Fruit fly (Drosophila melanogaster) whole organism, embryonic: Measurements from ENCODE around the gene CG5715.
A peak's percentile ranks its signal among the peaks of the same experiment; 100 is the strongest.

Experiments
- Abd-B ChIP-seq: fragments of 200-800 bp; sonication (Bioruptor generic); optimal IDR thresholded peaks from 2 replicates; lab custom pipeline; 2018; ENCODE audit warnings: missing biosample characterization, mild to moderate bottlenecking, missing genetic modification characterization, moderate library complexity
- Atf3 ChIP-seq: fragments of 200-800 bp; sonication (Bioruptor generic); optimal IDR thresholded peaks from 3 replicates; lab custom pipeline; 2016; ENCODE audit warnings: missing biosample characterization, missing genetic modification characterization
- CG10274 ChIP-seq: fragments of 200-800 bp; sonication (Bioruptor generic); optimal IDR thresholded peaks from 3 replicates; lab custom pipeline; 2017; ENCODE audit warnings: missing biosample characterization, mild to moderate bottlenecking, missing genetic modification characterization
- CG12071 ChIP-seq: fragments of 200-800 bp; sonication (Bioruptor generic); optimal IDR thresholded peaks from 3 replicates; lab custom pipeline; 2018; ENCODE audit warnings: missing biosample characterization, mild to moderate bottlenecking, missing genetic modification characterization
- CG12236 ChIP-seq: fragments of 200-800 bp; sonication (Bioruptor generic); optimal IDR thresholded peaks from 2 replicates; lab custom pipeline; 2016; ENCODE audit warnings: missing biosample characterization, missing genetic modification characterization
- CG12744 ChIP-seq: fragments of 200-800 bp; sonication (Bioruptor generic); optimal IDR thresholded peaks from 2 replicates; lab custom pipeline; 2016; ENCODE audit warnings: missing biosample characterization, missing genetic modification characterization
- CG13123 ChIP-seq: fragments of 200-800 bp; sonication (Bioruptor generic); optimal IDR thresholded peaks from 2 replicates; lab custom pipeline; 2016; ENCODE audit warnings: missing biosample characterization, missing genetic modification characterization
- CG14014 ChIP-seq: fragments of 200-800 bp; sonication (Bioruptor generic); IDR thresholded peaks from 2 replicates; pipeline ENCODE4 v1.3.6; 2022; ENCODE audit warnings: missing biosample characterization, missing genetic modification characterization
- CG14667 ChIP-seq: fragments of 200-800 bp; sonication (Bioruptor generic); IDR thresholded peaks from 2 replicates; pipeline ENCODE4 v1.3.6; 2022; ENCODE audit warnings: missing biosample characterization, missing genetic modification characterization
- CG17912 ChIP-seq: fragments of 200-800 bp; sonication (Bioruptor generic); optimal IDR thresholded peaks from 2 replicates; lab custom pipeline; 2018; ENCODE audit warnings: missing biosample characterization, mild to moderate bottlenecking, missing genetic modification characterization
- CG18011 ChIP-seq: fragments of 200-800 bp; sonication (Bioruptor generic); optimal IDR thresholded peaks from 2 replicates; lab custom pipeline; 2017; ENCODE audit warnings: missing biosample characterization, missing genetic modification characterization, mild to moderate bottlenecking, moderate library complexity, missing genotype
- CG2116 ChIP-seq: fragments of 200-800 bp; sonication (Bioruptor generic); optimal IDR thresholded peaks from 3 replicates; lab custom pipeline; 2018; ENCODE audit warnings: missing biosample characterization, mild to moderate bottlenecking, missing genetic modification characterization
- CG31388 ChIP-seq: fragments of 200-800 bp; sonication (Bioruptor generic); optimal IDR thresholded peaks from 2 replicates; lab custom pipeline; 2016; ENCODE audit warnings: missing biosample characterization, missing genetic modification characterization
- CG3838 ChIP-seq: fragments of 200-800 bp; sonication (Bioruptor generic); optimal IDR thresholded peaks from 3 replicates; lab custom pipeline; 2016; ENCODE audit warnings: missing biosample characterization, missing genetic modification characterization
- CG43689 ChIP-seq: fragments of 200-800 bp; sonication (Bioruptor generic); IDR thresholded peaks from 2 replicates; pipeline ENCODE4 v1.3.6; 2022; ENCODE audit warnings: missing biosample characterization, missing genetic modification characterization
- CG4404 ChIP-seq: fragments of 200-800 bp; sonication (Bioruptor generic); IDR thresholded peaks from 2 replicates; pipeline ENCODE4 v1.3.6; 2022; ENCODE audit warnings: missing biosample characterization, missing genetic modification characterization
- CG6689 ChIP-seq: fragments of 200-800 bp; sonication (Bioruptor generic); IDR thresholded peaks from 2 replicates; pipeline ENCODE4 v1.3.6; 2022; ENCODE audit warnings: missing biosample characterization, missing genetic modification characterization
- CG6791 ChIP-seq: fragments of 200-800 bp; sonication (Bioruptor generic); IDR thresholded peaks from 3 replicates; pipeline ENCODE4 v1.3.6; 2022; ENCODE audit warnings: missing biosample characterization, missing genetic modification characterization; ENCODE audit not compliant: partially characterized antibody
- CG7745 ChIP-seq: fragments of 200-800 bp; sonication (Bioruptor generic); optimal IDR thresholded peaks from 2 replicates; lab custom pipeline; 2018; ENCODE audit warnings: missing biosample characterization, mild to moderate bottlenecking, missing genetic modification characterization, moderate library complexity
- CG8944 ChIP-seq: fragments of 200-800 bp; sonication (Bioruptor generic); optimal IDR thresholded peaks from 3 replicates; lab custom pipeline; 2016; ENCODE audit warnings: missing biosample characterization, missing genetic modification characterization
- Dad ChIP-seq: fragments of 200-800 bp; sonication (Bioruptor generic); optimal IDR thresholded peaks from 3 replicates; lab custom pipeline; 2016; ENCODE audit warnings: missing biosample characterization, missing genetic modification characterization
- E2f1 ChIP-seq: fragments of 200-800 bp; sonication (Bioruptor generic); IDR thresholded peaks from 2 replicates; pipeline ENCODE4 v1.3.6; 2022; ENCODE audit warnings: missing biosample characterization, missing genetic modification characterization
- Fer3 ChIP-seq: fragments of 200-800 bp; sonication (Bioruptor generic); optimal IDR thresholded peaks from 2 replicates; lab custom pipeline; 2018; ENCODE audit warnings: missing biosample characterization, mild to moderate bottlenecking, missing genetic modification characterization, moderate library complexity
- HHEX ChIP-seq: fragments of 200-800 bp; sonication (Bioruptor generic); optimal IDR thresholded peaks from 3 replicates; lab custom pipeline; 2017; ENCODE audit warnings: missing biosample characterization, mild to moderate bottlenecking, missing genetic modification characterization, missing genetic modification reagents
- HLH3B ChIP-seq: fragments of 200-800 bp; sonication (Bioruptor generic); IDR thresholded peaks from 2 replicates; pipeline ENCODE4 v1.3.6; 2022; ENCODE audit warnings: missing biosample characterization, missing genetic modification characterization
- Hmr ChIP-seq: fragments of 200-800 bp; sonication (Bioruptor generic); optimal IDR thresholded peaks from 3 replicates; lab custom pipeline; 2017; ENCODE audit warnings: mild to moderate bottlenecking, missing biosample characterization, missing genetic modification reagents, missing genetic modification characterization
- Hmx ChIP-seq: fragments of 200-800 bp; sonication (Bioruptor generic); optimal IDR thresholded peaks from 2 replicates; lab custom pipeline; 2016; ENCODE audit warnings: missing biosample characterization, missing genetic modification characterization
- Jarid2 ChIP-seq: fragments of 200-800 bp; sonication (Bioruptor generic); optimal IDR thresholded peaks from 3 replicates; lab custom pipeline; 2017; ENCODE audit warnings: mild to moderate bottlenecking, missing biosample characterization, missing genetic modification reagents, missing genetic modification characterization
- Mad ChIP-seq: fragments of 200-800 bp; sonication (Bioruptor generic); optimal IDR thresholded peaks from 2 replicates; lab custom pipeline; 2016; ENCODE audit warnings: missing biosample characterization, missing genetic modification characterization
- Myb ChIP-seq: fragments of 200-800 bp; sonication (Bioruptor generic); optimal IDR thresholded peaks from 2 replicates; lab custom pipeline; 2016; ENCODE audit warnings: missing biosample characterization, missing genetic modification characterization
- Rfx ChIP-seq: fragments of 200-800 bp; sonication (Bioruptor generic); IDR thresholded peaks from 2 replicates; pipeline ENCODE4 v1.3.6; 2022; ENCODE audit warnings: missing biosample characterization, missing genetic modification characterization
- Stat92E ChIP-seq, 3 experiments: fragments of >200 bp in 2 of 3; fragments of 200-800 bp in 1 of 3; sonication (Bioruptor generic) in 1 of 3; optimal IDR thresholded peaks; 2 replicates each; lab custom pipeline; 2017 to 2019; ENCODE audit warnings: missing biosample characterization in 3 of 3, missing genetic modification characterization in 3 of 3, mild to moderate bottlenecking in 1 of 3, moderate library complexity in 1 of 3
- amos ChIP-seq: fragments of 200-800 bp; sonication (Bioruptor generic); IDR thresholded peaks from 2 replicates; pipeline ENCODE4 v1.3.6; 2022; ENCODE audit warnings: missing biosample characterization, missing genetic modification characterization; ENCODE audit not compliant: partially characterized antibody
- bowl ChIP-seq: fragments of 200-800 bp; sonication (Bioruptor generic); IDR thresholded peaks from 2 replicates; pipeline ENCODE4 v1.3.6; 2022; ENCODE audit warnings: missing biosample characterization, missing genetic modification characterization
- cas ChIP-seq: fragments of 200-800 bp; sonication (Bioruptor generic); IDR thresholded peaks from 2 replicates; pipeline ENCODE4 v1.3.6; 2022; ENCODE audit warnings: missing biosample characterization, missing genetic modification characterization
- corto ChIP-seq: fragments of 200-800 bp; sonication (Bioruptor generic); optimal IDR thresholded peaks from 2 replicates; lab custom pipeline; 2016; ENCODE audit warnings: missing biosample characterization, mild to moderate bottlenecking, missing genetic modification characterization, moderate library complexity
- da ChIP-seq: fragments of 200-800 bp; sonication (Bioruptor generic); optimal IDR thresholded peaks from 2 replicates; lab custom pipeline; 2016; ENCODE audit warnings: missing biosample characterization, missing genetic modification characterization
- danr ChIP-seq: fragments of 200-800 bp; sonication (Bioruptor generic); IDR thresholded peaks from 2 replicates; pipeline ENCODE4 v1.3.6; 2022; ENCODE audit warnings: missing biosample characterization, missing genetic modification characterization
- ems ChIP-seq: fragments of 200-800 bp; sonication (Bioruptor generic); optimal IDR thresholded peaks from 3 replicates; lab custom pipeline; 2016; ENCODE audit warnings: missing biosample characterization, missing genetic modification characterization
- eve ChIP-seq, 2 experiments: fragments of >200 bp; optimal IDR thresholded peaks; 2 replicates each; lab custom pipeline; 2017; ENCODE audit warnings: missing biosample characterization in 2 of 2, missing genetic modification characterization in 2 of 2
- fd102C ChIP-seq: fragments of 200-800 bp; sonication (Bioruptor generic); optimal IDR thresholded peaks from 2 replicates; lab custom pipeline; 2018; ENCODE audit warnings: missing biosample characterization, mild to moderate bottlenecking, missing genetic modification characterization, moderate library complexity
- knrl ChIP-seq: fragments of 200-800 bp; sonication (Bioruptor generic); IDR thresholded peaks from 3 replicates; pipeline ENCODE4 v1.3.6; 2022; ENCODE audit warnings: missing biosample characterization, missing genetic modification characterization; ENCODE audit not compliant: partially characterized antibody
- nerfin-1 ChIP-seq: fragments of 200-800 bp; sonication (Bioruptor generic); optimal IDR thresholded peaks from 3 replicates; lab custom pipeline; 2019; ENCODE audit warnings: missing biosample characterization, mild to moderate bottlenecking, missing genetic modification characterization, moderate library complexity
- pita ChIP-seq: fragments of 200-800 bp; sonication (Bioruptor generic); optimal IDR thresholded peaks from 2 replicates; lab custom pipeline; 2017; ENCODE audit warnings: missing biosample characterization, mild to moderate bottlenecking, missing genetic modification characterization
- tap ChIP-seq: fragments of 200-800 bp; optimal IDR thresholded peaks from 3 replicates; lab custom pipeline; 2019; ENCODE audit warnings: missing biosample characterization, mild to moderate bottlenecking, missing genetic modification characterization, moderate library complexity
- tll ChIP-seq, 2 experiments: fragments of 200-800 bp in 1 of 2; fragments of >200 bp in 1 of 2; sonication (Bioruptor generic) in 1 of 2; optimal IDR thresholded peaks; 2 replicates each; lab custom pipeline; 2017 to 2019; ENCODE audit warnings: missing biosample characterization in 2 of 2, missing genetic modification characterization in 2 of 2, mild to moderate bottlenecking in 1 of 2, moderate library complexity in 1 of 2
- zen2 ChIP-seq: fragments of 200-800 bp; sonication (Bioruptor generic); IDR thresholded peaks from 3 replicates; pipeline ENCODE4 v1.3.6; 2022; ENCODE audit warnings: missing biosample characterization, missing genetic modification characterization; ENCODE audit not compliant: partially characterized antibody
- zf30C ChIP-seq: fragments of 200-800 bp; sonication (Bioruptor generic); optimal IDR thresholded peaks from 3 replicates; lab custom pipeline; 2018; ENCODE audit warnings: missing biosample characterization, mild to moderate bottlenecking, missing genetic modification characterization

Gene CG5715

dm6 chr3R:24318217-24319082 is 24.3 kb upstream of the CG5715 start, which contains the start of the genes Nab2 and BRWD3:
Nab2 (minus strand) TSS chr3R:24318419.
BRWD3 (plus strand) TSS chr3R:24319000.
- TF ChIP-seq Stat92E (GFP tag; optimal IDR thresholded peaks at IDR 0.05; lab: Kevin White, UChicago) (no peak), CG43689 (GFP tag; lab: Robert Waterston, UW) (no peak), nerfin-1 (tag; lab: Kevin White, UChicago) (no peak), CG14667 (GFP tag; lab: Robert Waterston, UW) (no peak), amos (GFP tag; lab: Robert Waterston, UW) (peak; percentile 83), CG3838 (no peak), CG17912 (GFP tag; lab: Kevin White, UChicago) (no peak), CG4404 (GFP tag; lab: Robert Waterston, UW) (no peak), CG13123 (GFP tag; lab: Kevin White, UChicago) (no peak), CG6689 (GFP tag; lab: Robert Waterston, UW) (0 out of 2 replicates have a peak, but pooled peaks have one; percentile 4), zen2 (GFP tag; lab: Robert Waterston, UW) (peak; percentile 49; the same call in 1 of the 3 replicates), bowl (GFP tag; lab: Robert Waterston, UW) (no peak), tap (no peak), Mad (GFP tag; lab: Kevin White, UChicago) (peak; percentile 30), Rfx (GFP tag; lab: Robert Waterston, UW) (peak; percentile 75), Fer3 (tag; lab: Kevin White, UChicago) (no peak), CG31388 (GFP tag; lab: Kevin White, UChicago) (no peak), da (GFP tag; lab: Kevin White, UChicago) (no peak), CG12236 (GFP tag; lab: Kevin White, UChicago) (no peak), CG8944 (GFP tag; lab: Kevin White, UChicago) (no peak), Jarid2 (GFP tag; lab: Kevin White, UChicago) (no peak), ems (GFP tag; lab: Kevin White, UChicago) (no peak), tll (GFP tag; optimal IDR thresholded peaks at IDR 0.05; lab: Kevin White, UChicago) (no peak), Myb (GFP tag; lab: Kevin White, UChicago) (no peak), CG2116 (GFP tag; lab: Kevin White, UChicago) (peak; percentile 53), CG6791 (GFP tag; lab: Robert Waterston, UW) (peak; percentile 85), CG18011 (no peak), CG12071 (GFP tag; lab: Kevin White, UChicago) (no peak), CG7745 (tag; lab: Kevin White, UChicago) (no peak), danr (GFP tag; lab: Robert Waterston, UW) (no peak), E2f1 (GFP tag; lab: Robert Waterston, UW) (peak; percentile 45; the same call in 1 of the 2 replicates), pita (GFP tag; lab: Kevin White, UChicago) (no peak), corto (GFP tag; lab: Kevin White, UChicago) (no peak), CG12744 (GFP tag; lab: Kevin White, UChicago) (peak; percentile 7), zf30C (GFP tag; lab: Kevin White, UChicago) (no peak), cas (GFP tag; lab: Robert Waterston, UW) (no peak), HHEX (GFP tag; lab: Kevin White, UChicago) (no peak), CG14014 (GFP tag; lab: Robert Waterston, UW) (peak; percentile 51; the same call in 1 of the 2 replicates), HLH3B (GFP tag; lab: Robert Waterston, UW) (peak; percentile 29; the same call in 1 of the 2 replicates), Hmr (GFP tag; lab: Kevin White, UChicago) (no peak), eve (GFP tag; optimal IDR thresholded peaks at IDR 0.05; lab: Kevin White, UChicago) (no peak), knrl (GFP tag; lab: Robert Waterston, UW) (peak; percentile 61; the same call in 2 of the 3 replicates), Abd-B (GFP tag; lab: Kevin White, UChicago) (peak; percentile 3), fd102C (no peak), Atf3 (GFP tag; lab: Kevin White, UChicago) (no peak), CG10274 (no peak), Dad (GFP tag; lab: Kevin White, UChicago) (no peak), Hmx (GFP tag; lab: Kevin White, UChicago) (no peak)
